Fruit fly (Drosophila melanogaster) whole organism, wandering third instar larva: ENCODE measurements around the gene janA.

Experiments
- Abd-B ChIP-seq: fragments of >200 bp; optimal IDR thresholded peaks from 2 replicates; lab custom pipeline; 2017; ENCODE audit warnings: missing biosample characterization, missing genetic modification characterization
- CG9705 ChIP-seq: fragments of 200-800 bp; sonication (Bioruptor generic); optimal IDR thresholded peaks from 2 replicates; lab custom pipeline; 2018; ENCODE audit warnings: missing biosample characterization, mild to moderate bottlenecking, missing genetic modification characterization
- CrebA ChIP-seq: fragments of 200-800 bp; sonication (Bioruptor generic); optimal IDR thresholded peaks from 2 replicates; lab custom pipeline; 2016; ENCODE audit warnings: missing biosample characterization, mild to moderate bottlenecking, missing genetic modification characterization, borderline replicate concordance
- HLH106 ChIP-seq: fragments of 200-800 bp; optimal IDR thresholded peaks from 3 replicates; lab custom pipeline; 2019; ENCODE audit warnings: missing biosample characterization, mild to moderate bottlenecking, missing genetic modification characterization, moderate library complexity
- Hr83 ChIP-seq: fragments of 200-300 bp; sonication (Bioruptor generic); optimal IDR thresholded peaks from 2 replicates; lab custom pipeline; 2016; ENCODE audit warnings: missing biosample characterization, mild to moderate bottlenecking, missing genetic modification characterization, moderate library complexity; ENCODE audit not compliant: poor library complexity, severe bottlenecking
- Jra ChIP-seq: sonication (Bioruptor generic); optimal IDR thresholded peaks from 2 replicates; lab custom pipeline; 2016; ENCODE audit warnings: missing biosample characterization, missing genetic modification characterization
- Myc ChIP-seq: fragments of >200 bp; optimal IDR thresholded peaks from 2 replicates; lab custom pipeline; 2017
- N ChIP-seq: fragments of >200 bp; optimal IDR thresholded peaks from 2 replicates; lab custom pipeline; 2018; ENCODE audit warnings: missing biosample characterization, missing external identifiers, missing genetic modification characterization
- OdsH ChIP-seq: fragments of 200-800 bp; sonication (Bioruptor generic); optimal IDR thresholded peaks from 2 replicates; lab custom pipeline; 2016; ENCODE audit warnings: missing biosample characterization, mild to moderate bottlenecking, missing genetic modification characterization
- Rel ChIP-seq, 2 experiments: fragments of 200-800 bp; sonication (Bioruptor generic) in 1 of 2; optimal IDR thresholded peaks; 2 replicates in 1 of 2; 3 replicates in 1 of 2; lab custom pipeline; 2016 to 2019; ENCODE audit warnings: mild to moderate bottlenecking in 2 of 2, missing biosample characterization in 2 of 2, missing genetic modification characterization in 2 of 2, moderate library complexity in 1 of 2
- brk ChIP-seq: fragments of 200-800 bp; sonication (Bioruptor generic); optimal IDR thresholded peaks from 2 replicates; lab custom pipeline; 2016; ENCODE audit warnings: missing biosample characterization, mild to moderate bottlenecking, missing genetic modification characterization
- ey ChIP-seq: fragments of 200-800 bp; sonication (Bioruptor generic); optimal IDR thresholded peaks from 2 replicates; lab custom pipeline; 2016; ENCODE audit warnings: missing biosample characterization, missing genetic modification characterization
- foxo ChIP-seq, 2 experiments: fragments of 200-800 bp; sonication (Bioruptor generic); optimal IDR thresholded peaks; 2 replicates in 1 of 2; 3 replicates in 1 of 2; lab custom pipeline; 2016 to 2017; ENCODE audit warnings: missing biosample characterization in 2 of 2, missing genetic modification characterization in 2 of 2
- fru ChIP-seq: fragments of 200-800 bp; sonication (Bioruptor generic); optimal IDR thresholded peaks from 3 replicates; lab custom pipeline; 2016; ENCODE audit warnings: missing biosample characterization, mild to moderate bottlenecking, missing genetic modification characterization
- h ChIP-seq: fragments of 200-800 bp; sonication (Bioruptor generic); optimal IDR thresholded peaks from 3 replicates; lab custom pipeline; 2016; ENCODE audit warnings: missing biosample characterization, mild to moderate bottlenecking, missing genetic modification characterization
- jim ChIP-seq: fragments of 175-275, 200-325 bp; sonication (Bioruptor generic); optimal IDR thresholded peaks from 2 replicates; lab custom pipeline; 2016; ENCODE audit warnings: missing biosample characterization, mild to moderate bottlenecking, missing genetic modification characterization
- lola ChIP-seq: fragments of >200 bp; optimal IDR thresholded peaks from 2 replicates; lab custom pipeline; 2017; ENCODE audit warnings: missing biosample characterization, missing genetic modification characterization
- pan ChIP-seq: fragments of >200 bp; optimal IDR thresholded peaks from 2 replicates; lab custom pipeline; 2017
- psq ChIP-seq: fragments of 200-800 bp; sonication (Bioruptor generic); optimal IDR thresholded peaks from 3 replicates; lab custom pipeline; 2017; ENCODE audit warnings: missing biosample characterization, mild to moderate bottlenecking, missing genetic modification characterization, moderate library complexity
- rgr ChIP-seq: fragments of 200-800 bp; sonication (Bioruptor generic); optimal IDR thresholded peaks from 3 replicates; lab custom pipeline; 2016; ENCODE audit warnings: missing biosample characterization, mild to moderate bottlenecking, missing genetic modification characterization
- sage ChIP-seq: fragments of 200-800 bp; sonication (Bioruptor generic); optimal IDR thresholded peaks from 2 replicates; lab custom pipeline; 2016; ENCODE audit warnings: missing biosample characterization, mild to moderate bottlenecking, missing genetic modification characterization
- sv ChIP-seq: fragments of 200-800 bp; sonication (Bioruptor generic); optimal IDR thresholded peaks from 3 replicates; lab custom pipeline; 2016; ENCODE audit warnings: missing biosample characterization, missing genetic modification characterization
- usp ChIP-seq: fragments of >200 bp; optimal IDR thresholded peaks from 2 replicates; lab custom pipeline; 2017; ENCODE audit warnings: missing biosample characterization, missing genetic modification characterization
- woc ChIP-seq: sonication (Bioruptor generic); optimal IDR thresholded peaks from 2 replicates; lab custom pipeline; 2016; ENCODE audit warnings: missing biosample characterization, mild to moderate bottlenecking, missing genetic modification characterization

Gene janA

DNA sequence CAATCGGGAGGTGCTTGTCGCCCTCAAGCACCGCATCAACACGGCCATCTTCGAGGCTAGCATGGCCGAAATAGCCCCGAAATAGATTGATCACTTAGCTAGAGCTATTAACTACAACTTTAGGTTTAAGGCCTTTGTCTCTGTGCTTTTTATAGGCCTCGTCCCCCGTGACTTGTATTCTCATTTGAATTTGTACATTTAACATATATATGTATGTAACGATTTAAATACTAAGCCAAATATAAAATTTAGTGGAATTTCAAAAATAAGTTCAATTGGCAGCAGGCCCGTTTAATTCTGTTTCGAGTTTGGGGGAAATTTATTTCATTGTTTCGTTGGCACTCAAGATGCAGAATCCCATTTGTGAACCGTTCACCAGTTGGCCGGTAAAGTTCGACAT is 39.8 kb downstream of the janA start, which contains the start of gene CG34298:
TSS of gene CG34298 (plus strand) at position 301 of the 400 bp plus-strand sequence.
- no peak for TF ChIP-seq rgr (GFP tag; lab: Kevin White, UChicago)
- TF ChIP-seq foxo (GFP tag; optimal IDR thresholded peaks at IDR 0.05; lab: Kevin White, UChicago): no peak

dm6 chr3R:29997607-29998236 is 41.6 kb downstream of the janA start, which contains the start of the genes CG15525 and CG11504:
TSS of gene CG15525 (minus strand) at chr3R:29997676.
TSS of gene CG11504 (plus strand) at chr3R:29997900.
- TF ChIP-seq sv (GFP tag; lab: Kevin White, UChicago) (no peak), OdsH (GFP tag; lab: Kevin White, UChicago) (peak; percentile 54), pan (lab: Kevin White, UChicago) (no peak), HLH106 (tag; lab: Kevin White, UChicago) (peak; percentile 7), CG9705 (no peak), Myc (lab: Kevin White, UChicago) (peak; percentile 28), ey (peak; percentile 51), psq (GFP tag; lab: Kevin White, UChicago) (no peak), Rel (GFP tag; optimal IDR thresholded peaks at IDR 0.05; lab: Kevin White, UChicago) (no peak), Rel (tag; optimal IDR thresholded peaks at IDR 0.05; lab: Kevin White, UChicago) (peak; percentile 67), foxo (GFP tag; optimal IDR thresholded peaks at IDR 0.05; lab: Kevin White, UChicago) (no peak), woc (GFP tag; lab: Kevin White, UChicago) (no peak), jim (no peak), sage (GFP tag; lab: Kevin White, UChicago) (no peak), Jra (GFP tag; lab: Kevin White, UChicago) (no peak), Abd-B (GFP tag; lab: Kevin White, UChicago) (no peak), lola (no peak)

DNA sequence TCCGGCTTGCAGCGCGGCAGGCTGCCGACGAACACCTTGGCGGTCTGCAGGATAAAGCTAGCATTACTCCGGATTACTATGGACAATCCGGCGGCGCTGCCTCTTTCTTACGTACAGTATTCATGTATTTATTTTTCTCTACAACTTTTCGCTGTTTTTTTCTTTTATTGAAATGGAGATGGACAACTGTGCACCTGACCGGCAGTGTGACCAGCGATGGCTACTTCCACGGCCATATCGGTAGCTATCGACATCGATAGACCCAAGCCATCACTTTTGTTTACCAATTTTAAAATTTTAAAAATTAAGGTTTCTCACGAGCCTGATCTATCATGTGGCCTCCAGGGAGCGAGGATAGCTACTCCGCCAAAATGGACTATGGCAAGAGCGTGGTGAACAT is 44.3 kb downstream of the janA start, which contains the start of the genes CG7903 and Sas-6:
TSS of gene CG7903 (minus strand) at position 197 of the 400 bp plus-strand sequence.
TSS of gene Sas-6 (plus strand) at position 323 of the 400 bp plus-strand sequence.
- no peak for TF ChIP-seq Myc (lab: Kevin White, UChicago)
- TF ChIP-seq h: no peak
- TF ChIP-seq fru (GFP tag; lab: Kevin White, UChicago): no peak
- no peak for TF ChIP-seq OdsH (GFP tag; lab: Kevin White, UChicago)
- TF ChIP-seq N (GFP tag; lab: Kevin White, UChicago): no peak
- TF ChIP-seq rgr (GFP tag; lab: Kevin White, UChicago): no peak
- no peak for TF ChIP-seq Jra (GFP tag; lab: Kevin White, UChicago)
- no peak for TF ChIP-seq HLH106 (tag; lab: Kevin White, UChicago)
- peak; percentile 13 for TF ChIP-seq jim
- TF ChIP-seq psq (GFP tag; lab: Kevin White, UChicago): no peak
- TF ChIP-seq CrebA (GFP tag; lab: Kevin White, UChicago): no peak
- no peak for TF ChIP-seq usp (GFP tag; lab: Kevin White, UChicago)
- peak; percentile 42 for TF ChIP-seq Hr83 (GFP tag; lab: Kevin White, UChicago)

- TF ChIP-seq Rel (GFP tag; optimal IDR thresholded peaks at IDR 0.05; lab: Kevin White, UChicago) (no peak), Rel (tag; optimal IDR thresholded peaks at IDR 0.05; lab: Kevin White, UChicago) (peak; percentile 36), rgr (GFP tag; lab: Kevin White, UChicago) (peak; percentile 61), fru (GFP tag; lab: Kevin White, UChicago) (no peak)
- TF ChIP-seq, all 38 proteins: peak for 2
Measured at dm6 chr3R:29993134-29993533, 46.2 kb downstream of the janA start, which contains the start of gene Acph-1. TSS of gene Acph-1 (minus strand) at chr3R:29993411.

DNA sequence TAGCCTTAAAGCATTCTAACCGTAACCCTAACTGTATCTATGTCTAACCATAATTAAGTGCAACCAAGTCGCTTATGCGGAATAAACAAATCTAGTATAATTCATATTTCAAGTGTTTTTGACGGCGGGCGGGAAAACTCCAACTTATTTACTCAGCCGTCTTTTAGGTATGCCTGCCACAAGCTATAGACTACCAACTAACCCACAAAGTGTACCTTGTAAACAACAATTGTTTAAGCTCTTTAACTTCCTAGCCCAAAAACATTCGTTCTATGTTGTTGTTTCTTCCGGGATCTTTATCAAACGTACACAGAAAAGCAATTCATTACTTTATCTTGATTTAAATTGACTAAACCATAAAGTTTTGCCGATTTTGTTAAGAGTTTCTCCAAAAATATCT is 48.7 kb downstream of the janA start:
- TF ChIP-seq N (GFP tag; lab: Kevin White, UChicago) (no peak), brk (no peak)
